Worm (Caenorhabditis elegans): Measurements from ENCODE around the gene B0034.4.

The B0034.4 gene

DNA sequence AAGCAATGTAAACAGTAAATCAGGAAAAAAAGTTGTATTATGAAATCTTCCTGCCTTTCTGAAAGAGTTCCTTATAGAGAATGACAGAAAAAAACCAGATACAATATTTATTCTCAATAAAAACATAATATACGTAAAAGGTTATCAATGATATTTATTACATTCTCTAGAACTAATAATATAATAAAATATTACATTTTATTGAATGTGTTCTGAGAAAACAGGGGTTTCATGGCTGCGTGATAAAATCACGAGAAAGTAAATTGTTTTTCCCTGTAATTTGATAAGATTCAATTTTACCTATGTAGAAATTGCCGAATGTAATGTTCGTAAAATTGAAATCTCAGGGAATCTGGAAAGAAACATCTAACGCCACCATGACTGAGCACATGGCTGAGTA, 4.4 kb downstream of the B0034.4 start:
- TF ChIP-seq ceh-82 (tag; optimal IDR thresholded peaks at IDR 0.05) (no peak), mbf-1 (tag; optimal IDR thresholded peaks at IDR 0.05) (no peak), lin-13 (GFP tag; optimal IDR thresholded peaks at IDR 0.05) (no peak), lin-39 (tag; optimal IDR thresholded peaks at IDR 0.05) (no peak), dmd-4 (tag; optimal IDR thresholded peaks at IDR 0.05) (peak; percentile 54), mdl-1 (tag; optimal IDR thresholded peaks at IDR 0.05) (no peak), Y55F3AM.14 (GFP tag; optimal IDR thresholded peaks at IDR 0.05) (no peak), mab-5 (tag; optimal IDR thresholded peaks at IDR 0.05) (no peak), ztf-4 (tag; optimal IDR thresholded peaks at IDR 0.05) (no peak), blmp-1 (tag; optimal IDR thresholded peaks at IDR 0.05; ENCODE audit: insufficient read depth) (no peak), sma-3 (GFP tag; optimal IDR thresholded peaks at IDR 0.05) (no peak), ztf-1 (GFP tag; conservative IDR thresholded peaks at IDR 0.05) (no peak), nhr-129 (tag; optimal IDR thresholded peaks at IDR 0.05) (no peak), zag-1 (tag; optimal IDR thresholded peaks at IDR 0.05) (no peak), nhr-21 (tag; optimal IDR thresholded peaks at IDR 0.05) (peak; percentile 16), elt-3 (tag; optimal IDR thresholded peaks at IDR 0.05) (no peak)

DNA sequence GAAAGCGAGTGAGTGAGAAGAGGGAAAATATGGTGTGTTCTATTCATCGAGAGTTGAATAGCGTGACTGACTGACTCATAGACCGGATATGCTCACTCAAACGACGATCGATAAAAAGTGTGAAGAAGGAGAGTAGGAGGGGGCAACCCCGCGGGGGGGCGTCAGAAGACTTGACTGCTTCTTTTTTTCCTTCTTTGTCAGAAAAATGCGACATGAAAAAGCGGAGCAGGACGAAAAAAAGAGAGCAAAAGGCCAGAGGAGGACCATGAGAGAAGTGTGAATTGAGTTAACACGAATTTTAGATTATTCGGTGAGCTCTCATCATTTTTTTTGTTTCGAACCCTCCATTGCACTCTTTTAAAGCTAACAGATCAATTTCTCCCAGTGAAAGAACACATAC, 7.0 kb downstream of the B0034.4 start:
- TF ChIP-seq sma-9 (GFP tag; optimal IDR thresholded peaks at IDR 0.05) (peak; percentile 34), sma-9 (tag; optimal IDR thresholded peaks at IDR 0.05) (no peak), blmp-1 (tag; optimal IDR thresholded peaks at IDR 0.05; ENCODE audit: insufficient read depth) (no peak), lsy-2 (tag; optimal IDR thresholded peaks at IDR 0.05) (peak in 1 of 2 experiments; percentile 6), zag-1 (tag; optimal IDR thresholded peaks at IDR 0.05) (peak; percentile 23)

DNA sequence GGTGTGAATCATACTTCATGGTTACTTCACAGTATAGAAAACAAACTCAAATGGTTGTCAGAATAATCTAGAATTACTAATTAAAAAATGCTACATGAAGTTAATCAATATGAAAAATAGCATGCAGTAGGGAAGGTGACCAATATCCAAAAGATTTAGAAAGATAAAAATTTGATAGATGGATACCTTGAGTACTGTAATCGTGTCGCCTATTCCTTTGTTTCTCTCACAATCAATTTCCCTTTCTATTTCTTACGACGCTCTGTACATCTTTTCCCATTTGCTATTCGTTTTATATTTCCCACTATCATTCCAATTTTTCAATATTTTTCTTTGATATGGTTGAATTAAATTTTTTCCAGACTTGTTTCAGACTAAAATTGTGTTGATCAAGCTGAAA, 8.0 kb downstream of the B0034.4 start, which contains the start of gene B0034.7:
Gene B0034.7, plus strand, starts transcription at position 301 of the 400 bp plus-strand sequence.
- TF ChIP-seq nhr-11 (tag; optimal IDR thresholded peaks at IDR 0.05): no peak
- no peak for TF ChIP-seq nhr-129 (tag; optimal IDR thresholded peaks at IDR 0.05)
- no peak for TF ChIP-seq mbf-1 (tag; optimal IDR thresholded peaks at IDR 0.05)
- no peak for TF ChIP-seq ztf-11 (tag; optimal IDR thresholded peaks at IDR 0.05)
- no peak for TF ChIP-seq F13H6.1 (tag; optimal IDR thresholded peaks at IDR 0.05)
- TF ChIP-seq nhr-10 (tag; optimal IDR thresholded peaks at IDR 0.05): no peak

DNA sequence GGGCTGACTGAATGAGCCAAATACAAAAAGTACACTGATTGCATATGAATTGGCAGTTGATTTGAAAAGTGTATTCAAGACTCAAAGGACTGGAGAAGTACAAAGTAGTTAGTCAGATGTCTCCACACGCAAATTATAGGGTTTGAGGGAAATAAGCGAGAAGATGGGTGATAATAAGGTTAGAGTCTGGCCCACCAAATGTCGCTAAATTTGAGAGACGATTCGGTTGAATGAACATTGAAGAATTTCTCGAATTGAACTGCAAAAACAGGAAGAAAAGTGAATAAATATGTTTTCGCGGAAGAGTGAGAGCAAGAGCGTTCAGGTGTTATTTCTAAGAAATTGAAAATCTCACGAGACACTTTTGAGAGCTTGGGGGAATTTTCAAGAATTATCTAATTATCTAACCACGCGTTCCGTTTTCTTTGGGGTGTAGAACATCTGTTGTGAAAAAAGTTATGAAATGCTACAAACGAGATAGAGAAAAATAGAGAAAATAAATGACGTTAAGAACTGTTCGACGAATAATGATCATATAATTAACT, 9.7 kb downstream of the B0034.4 start:
- TF ChIP-seq nhr-21 (tag; optimal IDR thresholded peaks at IDR 0.05) (peak; percentile 52), R02D3.7 (tag; optimal IDR thresholded peaks at IDR 0.05) (no peak), lsy-2 (tag; optimal IDR thresholded peaks at IDR 0.05) (peak in 1 of 2 experiments; percentile 1)

DNA sequence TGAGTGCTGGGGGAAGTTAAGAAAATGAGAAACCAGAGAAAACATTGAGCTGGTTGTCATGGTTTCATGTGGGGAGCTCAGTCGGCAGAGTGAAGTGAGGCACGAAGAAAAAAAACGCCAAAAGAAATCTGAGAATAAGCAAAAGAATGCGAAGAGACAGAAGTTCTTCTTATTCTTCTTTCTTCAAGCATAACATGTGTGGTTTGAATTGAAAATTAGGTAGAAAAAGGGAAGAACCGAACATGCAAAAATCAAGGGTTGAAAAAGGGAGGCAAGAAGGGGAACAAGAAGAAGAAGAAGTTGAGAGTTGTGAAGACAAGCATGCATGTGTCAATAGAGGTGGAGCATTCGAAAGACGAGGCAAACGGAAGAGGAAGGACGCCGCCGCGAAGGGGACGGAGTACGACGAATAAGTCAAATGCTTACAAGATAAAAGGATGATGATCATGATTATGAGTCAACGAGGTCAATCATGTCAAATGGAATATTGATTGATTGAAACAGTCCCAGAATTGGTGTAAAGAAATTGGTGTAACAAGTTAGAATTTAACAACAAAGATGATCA, 11.4 kb downstream of the B0034.4 start:
- TF ChIP-seq C34F6.9 (tag; optimal IDR thresholded peaks at IDR 0.05): peak; percentile 13
- TF ChIP-seq mdl-1 (tag; optimal IDR thresholded peaks at IDR 0.05): no peak

DNA sequence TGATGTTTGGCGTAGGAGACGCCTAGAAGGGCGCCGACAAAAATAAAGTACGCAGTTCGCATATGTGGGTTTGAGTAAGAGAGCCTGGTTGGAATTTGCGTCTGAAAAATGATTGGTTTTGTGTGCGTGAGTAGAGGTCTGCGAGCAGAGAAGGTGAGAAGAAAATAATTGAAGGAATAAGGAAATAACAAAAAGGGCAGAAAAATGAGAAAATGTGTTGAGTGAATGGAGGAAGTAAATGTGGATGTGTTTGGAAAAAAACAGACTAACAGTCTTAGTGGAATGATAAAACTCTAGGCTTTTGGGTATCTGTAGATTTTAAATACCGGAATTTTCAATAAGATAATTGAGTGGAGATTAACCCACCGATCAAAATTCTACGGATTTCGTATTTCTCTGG, 12.7 kb downstream of the B0034.4 start, which contains the start of gene casy-1:
Gene casy-1, minus strand, starts transcription at position 101 of the 400 bp plus-strand sequence.
- TF ChIP-seq unc-62 (GFP tag; optimal IDR thresholded peaks at IDR 0.05): no peak
- no peak for TF ChIP-seq mbf-1 (tag; optimal IDR thresholded peaks at IDR 0.05)
- TF ChIP-seq F13H6.1 (tag; optimal IDR thresholded peaks at IDR 0.05): no peak
- TF ChIP-seq egl-27 (tag; optimal IDR thresholded peaks at IDR 0.05): no peak
- no peak for TF ChIP-seq ztf-11 (tag; optimal IDR thresholded peaks at IDR 0.05)
- TF ChIP-seq nhr-10 (tag; optimal IDR thresholded peaks at IDR 0.05): no peak
- TF ChIP-seq lsy-2 (tag; optimal IDR thresholded peaks at IDR 0.05): no peak
- TF ChIP-seq Y55F3AM.14 (GFP tag; optimal IDR thresholded peaks at IDR 0.05): no peak
- no peak for TF ChIP-seq ztf-1 (GFP tag; conservative IDR thresholded peaks at IDR 0.05)
- TF ChIP-seq nhr-129 (tag; optimal IDR thresholded peaks at IDR 0.05): no peak
- no peak for TF ChIP-seq elt-3 (tag; optimal IDR thresholded peaks at IDR 0.05)
- TF ChIP-seq mdl-1 (tag; optimal IDR thresholded peaks at IDR 0.05): no peak
- TF ChIP-seq lin-13 (GFP tag; optimal IDR thresholded peaks at IDR 0.05): no peak
- no peak for TF ChIP-seq ztf-4 (tag; optimal IDR thresholded peaks at IDR 0.05)
- no peak for TF ChIP-seq sma-9 (GFP tag; optimal IDR thresholded peaks at IDR 0.05)
- TF ChIP-seq sma-9 (tag; optimal IDR thresholded peaks at IDR 0.05): no peak
- TF ChIP-seq elt-1 (tag; optimal IDR thresholded peaks at IDR 0.05): no peak

Data from whole organism, L2 larva.